Worm (Caenorhabditis elegans) whole organism, early embryonic: Measurements from ENCODE around the gene F16G10.3.

Source experiments
- F13C5.2 ChIP-seq: sonication (generic microtip); optimal IDR thresholded peaks from 2 replicates; lab custom pipeline; 2017; ENCODE audit warnings: mild to moderate bottlenecking, missing genetic modification characterization, inconsistent platforms, missing compliant biosample characterization
- ama-1 ChIP-seq: fragments of 150-350 bp; optimal IDR thresholded peaks from 2 replicates; lab custom pipeline; 2014
- ceh-36 ChIP-seq: sonication (generic microtip); optimal IDR thresholded peaks from 2 replicates; lab custom pipeline; 2016; ENCODE audit warnings: missing genetic modification characterization, inconsistent platforms, missing compliant biosample characterization
- flt-1 ChIP-seq: fragments of 200-800 bp; sonication (Bioruptor generic); IDR thresholded peaks from 2 replicates; pipeline ENCODE4 v1.3.6; 2022; ENCODE audit warnings: missing genetic modification characterization, missing compliant biosample characterization
- hmbx-1 ChIP-seq: sonication (generic microtip); optimal IDR thresholded peaks from 2 replicates; lab custom pipeline; 2016; ENCODE audit warnings: mild to moderate bottlenecking, missing genetic modification characterization, missing compliant biosample characterization
- hmg-4 ChIP-seq: fragments of 200-800 bp; sonication (Bioruptor generic); optimal IDR thresholded peaks from 2 replicates; lab custom pipeline; 2018; ENCODE audit warnings: mild to moderate bottlenecking, missing genetic modification characterization, missing compliant biosample characterization
- hnd-1 ChIP-seq: sonication (generic microtip); optimal IDR thresholded peaks from 2 replicates; lab custom pipeline; 2016; ENCODE audit warnings: missing genetic modification characterization, missing compliant biosample characterization
- sea-1 ChIP-seq: fragments of 200-800 bp; sonication (Bioruptor generic); conservative IDR thresholded peaks from 2 replicates; pipeline ENCODE4 v1.3.6; 2022; ENCODE audit warnings: missing genetic modification characterization, missing compliant biosample characterization
- tbx-11 ChIP-seq: fragments of 200-800 bp; sonication (Bioruptor generic); IDR thresholded peaks from 2 replicates; pipeline ENCODE4 v1.3.6; 2022; ENCODE audit warnings: missing genetic modification characterization, missing compliant biosample characterization
- tbx-37 ChIP-seq: fragments of 200-800 bp; sonication (Bioruptor generic); conservative IDR thresholded peaks from 2 replicates; pipeline ENCODE4 v1.3.6; 2022; ENCODE audit warnings: missing genetic modification reagents, missing genetic modification characterization, missing compliant biosample characterization

- TF ChIP-seq hmg-4 (GFP tag; lab: Kevin White, UChicago): no peak
- TF ChIP-seq ama-1: no peak
- no peak for TF ChIP-seq ceh-36
- TF ChIP-seq hnd-1 (tag; lab: Kevin White, UChicago): no peak
- no peak for TF ChIP-seq flt-1 (GFP tag; lab: Robert Waterston, UW)
- TF ChIP-seq tbx-37 (GFP tag; lab: Robert Waterston, UW): no peak
- no peak for TF ChIP-seq tbx-11
- no peak for TF ChIP-seq sea-1 (GFP tag; lab: Robert Waterston, UW)
- no peak for TF ChIP-seq F13C5.2 (tag; lab: Kevin White, UChicago)
- no peak for TF ChIP-seq hmbx-1
These were observed 36.6 kb upstream of the F16G10.3 start, which contains the start of gene F43C11.7 for ce11 chrII:2335572-2335971.
